Fruit fly (Drosophila melanogaster) whole organism, embryonic: ENCODE measurements around the gene hng2.

Experiments
- Blimp-1 ChIP-seq: fragments of 200-800 bp; sonication (Bioruptor generic); optimal IDR thresholded peaks from 3 replicates; lab custom pipeline; 2018; ENCODE audit warnings: missing biosample characterization, missing genetic modification characterization, mild to moderate bottlenecking, moderate library complexity, missing genetic modification reagents
- CG10462 ChIP-seq: fragments of 200-800 bp; sonication (Bioruptor generic); optimal IDR thresholded peaks from 2 replicates; lab custom pipeline; 2016; ENCODE audit warnings: missing biosample characterization, missing genetic modification characterization
- CG12769 ChIP-seq: fragments of 200-800 bp; sonication (Bioruptor generic); optimal IDR thresholded peaks from 2 replicates; lab custom pipeline; 2019; ENCODE audit warnings: missing biosample characterization, mild to moderate bottlenecking, missing genetic modification characterization, moderate library complexity
- CG13287 ChIP-seq: fragments of 200-800 bp; sonication (Bioruptor generic); IDR thresholded peaks from 2 replicates; pipeline ENCODE4 v1.3.6; 2022; ENCODE audit warnings: missing biosample characterization, missing genetic modification characterization; ENCODE audit not compliant: partially characterized antibody
- CG17186 ChIP-seq: fragments of 200-800 bp; sonication (Bioruptor generic); optimal IDR thresholded peaks from 3 replicates; lab custom pipeline; 2017; ENCODE audit warnings: missing biosample characterization, missing genetic modification reagents, missing genetic modification characterization
- CG18262 ChIP-seq: fragments of 200-800 bp; optimal IDR thresholded peaks from 3 replicates; lab custom pipeline; 2019; ENCODE audit warnings: missing biosample characterization, mild to moderate bottlenecking, missing genetic modification characterization, moderate library complexity
- CG18476 ChIP-seq: fragments of 200-800 bp; sonication (Bioruptor generic); optimal IDR thresholded peaks from 2 replicates; lab custom pipeline; 2016; ENCODE audit warnings: missing biosample characterization, mild to moderate bottlenecking, missing genetic modification characterization
- CG30431 ChIP-seq: fragments of 200-800 bp; sonication (Bioruptor generic); optimal IDR thresholded peaks from 2 replicates; lab custom pipeline; 2017; ENCODE audit warnings: missing biosample characterization, missing genetic modification characterization
- CG3163 ChIP-seq: fragments of 200-800 bp; sonication (Bioruptor generic); optimal IDR thresholded peaks from 3 replicates; lab custom pipeline; 2016; ENCODE audit warnings: missing biosample characterization, missing genetic modification characterization
- CG32772 ChIP-seq: fragments of 200-800 bp; sonication (Bioruptor generic); IDR thresholded peaks from 2 replicates; pipeline ENCODE4 v1.3.6; 2022; ENCODE audit warnings: missing biosample characterization, missing genetic modification characterization
- CG3407 ChIP-seq: fragments of 200-800 bp; sonication (Bioruptor generic); optimal IDR thresholded peaks from 2 replicates; lab custom pipeline; 2018; ENCODE audit warnings: missing biosample characterization, mild to moderate bottlenecking, missing genetic modification characterization
- CG3726 ChIP-seq: fragments of 200-800 bp; sonication (Bioruptor generic); IDR thresholded peaks from 3 replicates; pipeline ENCODE4, ENCODE4 v1.3.6; 2022; ENCODE audit warnings: missing biosample characterization, missing genetic modification characterization
- CG4328 ChIP-seq: fragments of 200-800 bp; sonication (Bioruptor generic); optimal IDR thresholded peaks from 3 replicates; lab custom pipeline; 2017; ENCODE audit warnings: missing biosample characterization, missing genetic modification reagents, missing genetic modification characterization
- CG5180 ChIP-seq: fragments of 200-800 bp; sonication (Bioruptor generic); optimal IDR thresholded peaks from 3 replicates; lab custom pipeline; 2017; ENCODE audit warnings: missing biosample characterization, missing genetic modification characterization, mild to moderate bottlenecking, moderate library complexity, missing genetic modification reagents
- CG6272 ChIP-seq: fragments of 200-800 bp; sonication (Bioruptor generic); IDR thresholded peaks from 2 replicates; pipeline ENCODE4 v1.3.6; 2022; ENCODE audit warnings: missing biosample characterization, missing genetic modification characterization
- CG7372 ChIP-seq: fragments of 200-800 bp; sonication (Bioruptor generic); IDR thresholded peaks from 2 replicates; pipeline ENCODE4 v1.3.6; 2022; ENCODE audit warnings: missing biosample characterization, missing genetic modification characterization
- CG7786 ChIP-seq: fragments of 200-800 bp; sonication (Bioruptor generic); optimal IDR thresholded peaks from 2 replicates; lab custom pipeline; 2016; ENCODE audit warnings: missing biosample characterization, missing genetic modification characterization
- CG8388 ChIP-seq: fragments of 200-800 bp; sonication (Bioruptor generic); optimal IDR thresholded peaks from 2 replicates; lab custom pipeline; 2019; ENCODE audit warnings: missing biosample characterization, mild to moderate bottlenecking, missing genetic modification characterization, moderate library complexity
- CrebB ChIP-seq: fragments of 200-800 bp; sonication (Bioruptor generic); optimal IDR thresholded peaks from 3 replicates; lab custom pipeline; 2018; ENCODE audit warnings: missing biosample characterization, mild to moderate bottlenecking, missing genetic modification characterization
- Fer3 ChIP-seq: fragments of 200-800 bp; sonication (Bioruptor generic); optimal IDR thresholded peaks from 2 replicates; lab custom pipeline; 2018; ENCODE audit warnings: missing biosample characterization, mild to moderate bottlenecking, missing genetic modification characterization, moderate library complexity
- GATAe ChIP-seq: fragments of 200-800 bp; sonication (Bioruptor generic); conservative IDR thresholded peaks from 2 replicates; pipeline ENCODE4 v1.3.6; 2022; ENCODE audit warnings: missing biosample characterization, missing genetic modification characterization
- Gug ChIP-seq: fragments of 200-800 bp; sonication (Bioruptor generic); IDR thresholded peaks from 4 replicates; pipeline ENCODE4 v1.3.6; 2022; ENCODE audit warnings: missing biosample characterization, missing genetic modification characterization
- HHEX ChIP-seq: fragments of 200-800 bp; sonication (Bioruptor generic); optimal IDR thresholded peaks from 3 replicates; lab custom pipeline; 2017; ENCODE audit warnings: missing biosample characterization, mild to moderate bottlenecking, missing genetic modification characterization, missing genetic modification reagents
- Hand ChIP-seq: fragments of 200-800 bp; sonication (Bioruptor generic); optimal IDR thresholded peaks from 2 replicates; lab custom pipeline; 2017; ENCODE audit warnings: mild to moderate bottlenecking, missing biosample characterization, missing genetic modification reagents, missing genetic modification characterization
- Jarid2 ChIP-seq: fragments of 200-800 bp; sonication (Bioruptor generic); optimal IDR thresholded peaks from 3 replicates; lab custom pipeline; 2017; ENCODE audit warnings: mild to moderate bottlenecking, missing biosample characterization, missing genetic modification reagents, missing genetic modification characterization
- Lpt ChIP-seq: fragments of >200 bp; optimal IDR thresholded peaks from 2 replicates; lab custom pipeline; 2018; ENCODE audit warnings: missing biosample characterization, missing genetic modification characterization
- MBD-R2 ChIP-seq: fragments of 200-800 bp; sonication (Bioruptor generic); IDR thresholded peaks from 2 replicates; pipeline ENCODE4 v1.3.6; 2022; ENCODE audit warnings: missing biosample characterization, missing genetic modification characterization
- Poxn ChIP-seq: fragments of 200-800 bp; sonication (Bioruptor generic); IDR thresholded peaks from 2 replicates; pipeline ENCODE4 v1.3.6; 2022; ENCODE audit warnings: missing biosample characterization, missing genetic modification characterization
- Rfx ChIP-seq: fragments of 200-800 bp; sonication (Bioruptor generic); IDR thresholded peaks from 2 replicates; pipeline ENCODE4 v1.3.6; 2022; ENCODE audit warnings: missing biosample characterization, missing genetic modification characterization
- Sox102F ChIP-seq: fragments of 200-800 bp; sonication (Bioruptor generic); optimal IDR thresholded peaks from 2 replicates; lab custom pipeline; 2018; ENCODE audit warnings: missing biosample characterization, mild to moderate bottlenecking, missing genetic modification characterization, moderate library complexity
- YL-1 ChIP-seq: fragments of 200-800 bp; sonication (Bioruptor generic); optimal IDR thresholded peaks from 3 replicates; lab custom pipeline; 2017; ENCODE audit warnings: missing biosample characterization, mild to moderate bottlenecking, missing genetic modification characterization
- abd-A ChIP-seq: fragments of 200-800 bp; sonication (Bioruptor generic); optimal IDR thresholded peaks from 3 replicates; lab custom pipeline; 2019; ENCODE audit warnings: missing biosample characterization, mild to moderate bottlenecking, missing genetic modification characterization, moderate library complexity
- bbx ChIP-seq: fragments of 200-800 bp; sonication (Bioruptor generic); IDR thresholded peaks from 2 replicates; pipeline ENCODE4 v1.3.6; 2022; ENCODE audit warnings: missing biosample characterization, missing genetic modification characterization; ENCODE audit not compliant: partially characterized antibody
- bcd ChIP-seq: fragments of 200-800 bp; sonication (Bioruptor generic); optimal IDR thresholded peaks from 2 replicates; lab custom pipeline; 2017; ENCODE audit warnings: missing biosample characterization, mild to moderate bottlenecking, missing genetic modification characterization
- chinmo ChIP-seq: fragments of 200-800 bp; sonication (Bioruptor generic); IDR thresholded peaks from 4 replicates; pipeline ENCODE4 v1.3.6; 2022; ENCODE audit warnings: missing biosample characterization, missing genetic modification characterization; ENCODE audit not compliant: partially characterized antibody
- croc ChIP-seq: fragments of 200-800 bp; sonication (Bioruptor generic); conservative IDR thresholded peaks from 3 replicates; pipeline ENCODE4 v1.3.6; 2022; ENCODE audit warnings: missing biosample characterization, missing genetic modification characterization
- gsb-n ChIP-seq: fragments of 200-800 bp; sonication (Bioruptor generic); optimal IDR thresholded peaks from 3 replicates; lab custom pipeline; 2018; ENCODE audit warnings: missing biosample characterization, mild to moderate bottlenecking, missing genetic modification characterization
- ind ChIP-seq: fragments of 200-800 bp; sonication (Bioruptor generic); optimal IDR thresholded peaks from 3 replicates; lab custom pipeline; 2016; ENCODE audit warnings: missing biosample characterization, missing genetic modification characterization
- jigr1 ChIP-seq: fragments of 200-800 bp; sonication (Bioruptor generic); IDR thresholded peaks from 3 replicates; pipeline ENCODE4 v1.3.6; 2022; ENCODE audit warnings: missing biosample characterization, missing genetic modification characterization
- lmd ChIP-seq: fragments of 200-800 bp; sonication (Bioruptor generic); IDR thresholded peaks from 2 replicates; pipeline ENCODE4 v1.3.6; 2022; ENCODE audit warnings: missing biosample characterization, missing genetic modification characterization
- nerfin-1 ChIP-seq: fragments of 200-800 bp; sonication (Bioruptor generic); optimal IDR thresholded peaks from 3 replicates; lab custom pipeline; 2019; ENCODE audit warnings: missing biosample characterization, mild to moderate bottlenecking, missing genetic modification characterization, moderate library complexity
- nom ChIP-seq: fragments of 200-800 bp; sonication (Bioruptor generic); optimal IDR thresholded peaks from 2 replicates; lab custom pipeline; 2017; ENCODE audit warnings: missing biosample characterization, missing genetic modification characterization, mild to moderate bottlenecking, moderate library complexity, missing genetic modification reagents
- oc ChIP-seq: fragments of 200-800 bp; sonication (Bioruptor generic); optimal IDR thresholded peaks from 2 replicates; lab custom pipeline; 2018; ENCODE audit warnings: missing biosample characterization, mild to moderate bottlenecking, missing genetic modification characterization, moderate library complexity
- onecut ChIP-seq: fragments of 200-800 bp; sonication (Bioruptor generic); IDR thresholded peaks from 2 replicates; pipeline ENCODE4 v1.3.6; 2022; ENCODE audit warnings: missing biosample characterization, missing genetic modification characterization
- otp ChIP-seq: fragments of 200-800 bp; sonication (Bioruptor generic); IDR thresholded peaks from 3 replicates; pipeline ENCODE4, ENCODE4 v1.3.6; 2022; ENCODE audit warnings: missing biosample characterization, missing genetic modification characterization
- slp2 ChIP-seq: fragments of 200-800 bp; sonication (Bioruptor generic); optimal IDR thresholded peaks from 2 replicates; lab custom pipeline; 2016; ENCODE audit warnings: missing biosample characterization, missing genetic modification characterization
- sug ChIP-seq: fragments of 200-800 bp; optimal IDR thresholded peaks from 2 replicates; lab custom pipeline; 2019; ENCODE audit warnings: missing biosample characterization, mild to moderate bottlenecking, missing genetic modification characterization, moderate library complexity
- tap ChIP-seq: fragments of 200-800 bp; optimal IDR thresholded peaks from 3 replicates; lab custom pipeline; 2019; ENCODE audit warnings: missing biosample characterization, mild to moderate bottlenecking, missing genetic modification characterization, moderate library complexity
- usp ChIP-seq: fragments of >200 bp; optimal IDR thresholded peaks from 2 replicates; lab custom pipeline; 2017; ENCODE audit warnings: missing biosample characterization, missing genetic modification characterization

Gene hng2

dm6 chr3R:8788722-8789400, 17.3 kb upstream of the hng2 start (continued):
- TF ChIP-seq gsb-n, result peak; percentile 2
- peak; percentile 69 for TF ChIP-seq tap
- TF ChIP-seq CG7786 (GFP tag; lab: Kevin White, UChicago), result no peak
- 0 out of 3 replicates have a peak, but pooled peaks have one; percentile 45 for TF ChIP-seq croc (GFP tag; lab: Robert Waterston, UW)
- TF ChIP-seq CG13287 (GFP tag; lab: Robert Waterston, UW), result no peak
- no peak for TF ChIP-seq Lpt (GFP tag; lab: Kevin White, UChicago)
- no peak for TF ChIP-seq CG12769 (tag; lab: Kevin White, UChicago)
- TF ChIP-seq Poxn (GFP tag; lab: Robert Waterston, UW), result no peak
- TF ChIP-seq CG32772 (GFP tag; lab: Robert Waterston, UW), result peak; percentile 71
- TF ChIP-seq bbx (GFP tag; lab: Robert Waterston, UW), result no peak
- no peak for TF ChIP-seq usp (GFP tag; lab: Kevin White, UChicago)
- TF ChIP-seq oc, result no peak
- no peak for TF ChIP-seq YL-1 (GFP tag; lab: Kevin White, UChicago)
- TF ChIP-seq CG7372 (GFP tag; lab: Robert Waterston, UW), result no peak
- peak; percentile 71 for TF ChIP-seq lmd (GFP tag; lab: Robert Waterston, UW)
- TF ChIP-seq Sox102F, result peak; percentile 67
- TF ChIP-seq CG10462 (GFP tag; lab: Kevin White, UChicago), result no peak
- peak; percentile 53 for TF ChIP-seq Blimp-1
- no peak for TF ChIP-seq CG17186 (GFP tag; lab: Kevin White, UChicago)
- TF ChIP-seq chinmo (GFP tag; lab: Robert Waterston, UW), result no peak
- TF ChIP-seq CG5180 (GFP tag; lab: Kevin White, UChicago), result peak; percentile 30
- 0 out of 3 replicates have a peak, but pooled peaks have one; percentile 59 for TF ChIP-seq CG3726
- TF ChIP-seq bcd (GFP tag; lab: Kevin White, UChicago), result peak; percentile 34
- peak; percentile 31; the same call in 1 of the 2 replicates for TF ChIP-seq CG6272 (GFP tag; lab: Robert Waterston, UW)
- TF ChIP-seq HHEX (GFP tag; lab: Kevin White, UChicago), result peak; percentile 1
- peak; percentile 37 for TF ChIP-seq CG8388 (GFP tag; lab: Kevin White, UChicago)
- TF ChIP-seq Gug (GFP tag; lab: Robert Waterston, UW), result peak; percentile 71
- peak; percentile 5 for TF ChIP-seq slp2 (GFP tag; lab: Kevin White, UChicago)
- TF ChIP-seq abd-A (tag; lab: Kevin White, UChicago), result peak; percentile 11
- TF ChIP-seq otp, result peak; percentile 28; the same call in 1 of the 3 replicates
- TF ChIP-seq CG30431 (GFP tag; lab: Kevin White, UChicago), result no peak
- TF ChIP-seq GATAe, result no peak
- no peak for TF ChIP-seq CrebB (tag; lab: Kevin White, UChicago)
- TF ChIP-seq CG3163 (GFP tag; lab: Kevin White, UChicago), result no peak
- TF ChIP-seq onecut (GFP tag; lab: Robert Waterston, UW), result 0 out of 2 replicates have a peak, but pooled peaks have one; percentile 22
- TF ChIP-seq Fer3 (tag; lab: Kevin White, UChicago), result no peak
- TF ChIP-seq nerfin-1, result peak; percentile 0
- peak; percentile 69 for TF ChIP-seq CG18262
- 0 out of 2 replicates have a peak, but pooled peaks have one; percentile 33 for TF ChIP-seq Rfx (GFP tag; lab: Robert Waterston, UW)
- no peak for TF ChIP-seq MBD-R2 (GFP tag; lab: Robert Waterston, UW)
- TF ChIP-seq CG18476 (GFP tag; lab: Kevin White, UChicago), result no peak
- no peak for TF ChIP-seq nom (GFP tag; lab: Kevin White, UChicago)
- no peak for TF ChIP-seq CG4328
- TF ChIP-seq sug (tag; lab: Kevin White, UChicago), result no peak
- peak; percentile 34 for TF ChIP-seq ind (GFP tag; lab: Kevin White, UChicago)
- peak; percentile 2 for TF ChIP-seq Jarid2
- TF ChIP-seq Hand (GFP tag; lab: Kevin White, UChicago), result no peak
- TF ChIP-seq CG3407 (GFP tag; lab: Kevin White, UChicago), result peak; percentile 11
- peak; percentile 65; the same call in 2 of the 3 replicates for TF ChIP-seq jigr1
